Worm (Caenorhabditis elegans): ENCODE results near the gene R144.6.

ce11 chrIII:5047175-5047574, 42.7 kb upstream of the R144.6 start, which contains the start of gene txbp-3:
- TF ChIP-seq nhr-10 (tag; optimal IDR thresholded peaks at IDR 0.05) (no peak), ztf-11 (tag; optimal IDR thresholded peaks at IDR 0.05) (no peak), nhr-77 (tag; optimal IDR thresholded peaks at IDR 0.05) (no peak), alr-1 (tag; optimal IDR thresholded peaks at IDR 0.05) (no peak), nhr-25 (tag; optimal IDR thresholded peaks at IDR 0.05) (peak; percentile 79), zag-1 (tag; optimal IDR thresholded peaks at IDR 0.05) (no peak), ama-1 (optimal IDR thresholded peaks at IDR 0.05) (no peak), aly-2 (tag; optimal IDR thresholded peaks at IDR 0.05) (no peak), lin-39 (tag; optimal IDR thresholded peaks at IDR 0.05) (no peak)

All from whole organism, L2 larva.